Worm (Caenorhabditis elegans) whole organism, L1 larva: Measurements from ENCODE around the gene lgc-34.

ENCODE experiments used
- C04F5.9 ChIP-seq: sonication (generic microtip); optimal IDR thresholded peaks from 2 replicates; lab custom pipeline; 2016; ENCODE audit warnings: missing genetic modification characterization, missing compliant biosample characterization
- C16A3.4 ChIP-seq: fragments of 150-350 bp; optimal IDR thresholded peaks from 2 replicates; lab custom pipeline; 2014; ENCODE audit warnings: missing biosample characterization, missing genetic modification characterization
- F16B12.6 ChIP-seq: fragments of 150-350 bp; optimal IDR thresholded peaks from 2 replicates; lab custom pipeline; 2014; ENCODE audit warnings: missing biosample characterization, missing genetic modification characterization
- aha-1 ChIP-seq: fragments of 150-350 bp; optimal IDR thresholded peaks from 2 replicates; lab custom pipeline; 2014; ENCODE audit warnings: missing biosample characterization, missing genetic modification characterization
- blmp-1 ChIP-seq: fragments of 150-350 bp; optimal IDR thresholded peaks from 2 replicates; lab custom pipeline; 2014; ENCODE audit warnings: missing biosample characterization, missing genetic modification characterization
- dsc-1 ChIP-seq: sonication (generic microtip); optimal IDR thresholded peaks from 2 replicates; lab custom pipeline; 2016; ENCODE audit warnings: mild to moderate bottlenecking, missing genetic modification characterization, missing compliant biosample characterization
- efl-1 ChIP-seq, 4 experiments: fragments of 150-350 bp; optimal IDR thresholded peaks in 3 of 4; peaks in 1 of 4; 1 replicate in 1 of 4; 2 replicates in 3 of 4; lab custom pipeline; 2014; ENCODE audit warnings: missing biosample characterization in 2 of 4, missing genetic modification characterization in 2 of 4, missing genetic modification reagents in 2 of 4
- elt-3 ChIP-seq, 6 experiments: fragments of 150-350 bp in 1 of 6; sonication (generic microtip); optimal IDR thresholded peaks; 2 replicates each; lab custom pipeline; 2017 to 2018; ENCODE audit warnings: missing biosample characterization in 6 of 6, missing genetic modification characterization in 6 of 6, inconsistent platforms in 1 of 6
- fkh-4 ChIP-seq: sonication (generic microtip); optimal IDR thresholded peaks from 2 replicates; lab custom pipeline; 2016; ENCODE audit warnings: missing compliant biosample characterization, missing genetic modification characterization, borderline replicate concordance
- grh-1 ChIP-seq: fragments of 200-800 bp; sonication (Bioruptor generic); IDR thresholded peaks from 2 replicates; pipeline ENCODE4 v1.3.6; 2022; ENCODE audit warnings: missing genetic modification reagents, missing genetic modification characterization, missing compliant biosample characterization
- lin-39 ChIP-seq: fragments of 150-350 bp; optimal IDR thresholded peaks from 2 replicates; lab custom pipeline; 2014; ENCODE audit warnings: missing biosample characterization, missing genetic modification reagents, missing genetic modification characterization
- lir-3 ChIP-seq: sonication (generic microtip); optimal IDR thresholded peaks from 2 replicates; lab custom pipeline; 2016; ENCODE audit warnings: mild to moderate bottlenecking, missing genetic modification characterization, moderate library complexity, missing compliant biosample characterization; ENCODE audit not compliant: poor library complexity
- lsy-2 ChIP-seq, 2 experiments: fragments of 150-350 bp; optimal IDR thresholded peaks; 2 replicates each; lab custom pipeline; 2014; ENCODE audit warnings: missing biosample characterization in 2 of 2, missing genetic modification characterization in 2 of 2
- nhr-11 ChIP-seq: fragments of 150-350 bp; optimal IDR thresholded peaks from 2 replicates; lab custom pipeline; 2014; ENCODE audit warnings: missing biosample characterization, missing genetic modification characterization
- nhr-20 ChIP-seq: sonication (generic microtip); optimal IDR thresholded peaks from 2 replicates; lab custom pipeline; 2016; ENCODE audit warnings: mild to moderate bottlenecking, missing genetic modification characterization, missing compliant biosample characterization
- nhr-76 ChIP-seq: sonication (generic microtip); optimal IDR thresholded peaks from 2 replicates; lab custom pipeline; 2017; ENCODE audit warnings: missing biosample characterization, missing genetic modification characterization
- nhr-85 ChIP-seq: sonication (generic microtip); peaks from one replicate; lab custom pipeline; 2016; ENCODE audit warnings: missing genetic modification characterization, inconsistent platforms, missing compliant biosample characterization
- unc-98 ChIP-seq: fragments of 200-800 bp; sonication (Bioruptor generic); IDR thresholded peaks from 2 replicates; pipeline ENCODE4 v1.3.6; 2022; ENCODE audit warnings: missing genetic modification characterization, missing compliant biosample characterization
- vab-15 ChIP-seq: sonication (generic microtip); optimal IDR thresholded peaks from 2 replicates; lab custom pipeline; 2017; ENCODE audit warnings: missing genotype, mild to moderate bottlenecking, missing genetic modification characterization, missing compliant biosample characterization

The lgc-34 gene

ce11 chrII:572010-572409, 45.6 kb downstream of the lgc-34 start, which contains the start of gene mlt-8:
Gene mlt-8 (minus strand): TSS chrII:572110.
- TF ChIP-seq lir-3 (tag; lab: Kevin White, UChicago) (no peak), blmp-1 (tag; lab: Kevin White, UChicago) (peak; percentile 17), lsy-2 (tag; optimal IDR thresholded peaks at IDR 0.05; lab: Kevin White, UChicago) (no peak)

ce11 chrII:574064-574463, 47.7 kb downstream of the lgc-34 start:
- TF ChIP-seq aha-1 (tag; lab: Kevin White, UChicago): no peak
- TF ChIP-seq elt-3 (tag; optimal IDR thresholded peaks at IDR 0.05; lab: Kevin White, UChicago): no peak
- no peak for TF ChIP-seq lin-39 (tag; lab: Kevin White, UChicago)
- no peak for TF ChIP-seq nhr-11 (tag; lab: Kevin White, UChicago)
- TF ChIP-seq blmp-1 (tag; lab: Kevin White, UChicago): peak; percentile 90
- TF ChIP-seq vab-15 (tag; lab: Kevin White, UChicago): no peak
- no peak for TF ChIP-seq nhr-20 (tag; lab: Kevin White, UChicago)
- no peak for TF ChIP-seq unc-98 (GFP tag; lab: Robert Waterston, UW)
- no peak for TF ChIP-seq dsc-1 (tag; lab: Kevin White, UChicago)
- peak; percentile 81 for TF ChIP-seq nhr-85 (tag; lab: Kevin White, UChicago)

ce11 chrII:577632-578031, 51.3 kb downstream of the lgc-34 start, which contains the start of gene W08F4.7:
Gene W08F4.7 (minus strand): TSS chrII:577732.
- TF ChIP-seq C04F5.9 (tag; lab: Kevin White, UChicago): no peak
- peak; percentile 8 for TF ChIP-seq nhr-85 (tag; lab: Kevin White, UChicago)

- TF ChIP-seq C04F5.9 (tag; lab: Kevin White, UChicago) (no peak), fkh-4 (no peak), F16B12.6 (tag; lab: Kevin White, UChicago) (no peak), C16A3.4 (tag; lab: Kevin White, UChicago) (no peak), aha-1 (tag; lab: Kevin White, UChicago) (no peak), efl-1 (optimal IDR thresholded peaks at IDR 0.05; lab: Kevin White, UChicago) (no peak), efl-1 (GFP tag; optimal IDR thresholded peaks at IDR 0.05 in 1 of 2; lab: Kevin White, UChicago) (peak in 1 of 2 experiments; percentile 89), nhr-76 (tag; lab: Kevin White, UChicago) (no peak), grh-1 (GFP tag; lab: Robert Waterston, UW) (no peak)
Measured at ce11 chrII:578803-579202, 52.4 kb downstream of the lgc-34 start.
